Worm (Caenorhabditis elegans): ENCODE data around the gene npp-22.

npp-22 gene

ce11 chrV:11782809-11783440 is 49.7 kb upstream of the npp-22 start, which contains the start of gene F55A11.11:
Gene F55A11.11 (plus strand): TSS chrV:11783149.
- TF ChIP-seq nhr-76 (tag; optimal IDR thresholded peaks at IDR 0.05) (peak; percentile 28), aly-2 (tag; optimal IDR thresholded peaks at IDR 0.05) (no peak), dsc-1 (tag; optimal IDR thresholded peaks at IDR 0.05) (peak; percentile 68), lin-15B (tag; optimal IDR thresholded peaks at IDR 0.05) (no peak), elt-3 (tag; optimal IDR thresholded peaks at IDR 0.05) (peak in 2 of 6 experiments; percentile 3 to 54), fkh-8 (tag; optimal IDR thresholded peaks at IDR 0.05) (peak; percentile 47), ama-1 (optimal IDR thresholded peaks at IDR 0.05) (peak; percentile 3), ceh-90 (tag; optimal IDR thresholded peaks at IDR 0.05) (no peak), tbx-2 (tag; optimal IDR thresholded peaks at IDR 0.05) (peak; percentile 41), swsn-7 (tag; optimal IDR thresholded peaks at IDR 0.05) (peak; percentile 72), nhr-71 (tag; optimal IDR thresholded peaks at IDR 0.05) (peak; percentile 80), efl-3 (GFP tag; optimal IDR thresholded peaks at IDR 0.05) (peak; percentile 0), snpc-4 (tag; optimal IDR thresholded peaks at IDR 0.05) (no peak), mab-9 (GFP tag; IDR thresholded peaks at IDR 0.05) (peak; percentile 49; the same call in 1 of the 2 replicates), mef-2 (tag; optimal IDR thresholded peaks at IDR 0.05) (peak; percentile 1), hpl-2 (GFP tag; optimal IDR thresholded peaks at IDR 0.05) (no peak), F16B12.6 (tag; optimal IDR thresholded peaks at IDR 0.05) (no peak), mdl-1 (tag; optimal IDR thresholded peaks at IDR 0.05) (peak in 1 of 2 experiments; percentile 72), unc-130 (tag; optimal IDR thresholded peaks at IDR 0.05) (peak; percentile 72), zag-1 (tag; optimal IDR thresholded peaks at IDR 0.05) (no peak), mep-1 (tag; optimal IDR thresholded peaks at IDR 0.05) (peak; percentile 42), unc-62 (GFP tag; optimal IDR thresholded peaks at IDR 0.05) (no peak), fos-1 (tag; optimal IDR thresholded peaks at IDR 0.05) (peak; percentile 62), ceh-88 (GFP tag; IDR thresholded peaks at IDR 0.05) (no peak), sup-37 (GFP tag; optimal IDR thresholded peaks at IDR 0.05) (peak; percentile 23), nhr-20 (tag; optimal IDR thresholded peaks at IDR 0.05) (peak; percentile 82), aha-1 (tag; optimal IDR thresholded peaks at IDR 0.05) (no peak), pax-3 (tag; optimal IDR thresholded peaks at IDR 0.05) (peak; percentile 56), alr-1 (tag; optimal IDR thresholded peaks at IDR 0.05; ENCODE audit: borderline replicate concordance) (no peak), egl-13 (tag; optimal IDR thresholded peaks at IDR 0.05) (peak; percentile 47), nhr-47 (tag; optimal IDR thresholded peaks at IDR 0.05) (peak; percentile 81), nhr-28 (tag; optimal IDR thresholded peaks at IDR 0.05) (no peak), lin-14 (GFP tag; optimal IDR thresholded peaks at IDR 0.05) (peak; percentile 52), nhr-90 (tag; optimal IDR thresholded peaks at IDR 0.05; ENCODE audit: poor library complexity) (peak; percentile 84), ztf-4 (tag; optimal IDR thresholded peaks at IDR 0.05) (peak; percentile 61), grh-1 (GFP tag; IDR thresholded peaks at IDR 0.05) (peak; percentile 11; the same call in 1 of the 2 replicates), nhr-12 (tag; optimal IDR thresholded peaks at IDR 0.05) (peak; percentile 9), unc-98 (GFP tag; IDR thresholded peaks at IDR 0.05) (no peak), rnt-1 (tag; optimal IDR thresholded peaks at IDR 0.05) (peak; percentile 82), jun-1 (tag; optimal IDR thresholded peaks at IDR 0.05) (peak; percentile 35), ceh-8 (GFP tag; optimal IDR thresholded peaks at IDR 0.05) (no peak), ceh-82 (tag; optimal IDR thresholded peaks at IDR 0.05) (peak; percentile 47 to 67 (median 55)), vab-15 (tag; optimal IDR thresholded peaks at IDR 0.05) (peak; percentile 3), hlh-4 (tag; optimal IDR thresholded peaks at IDR 0.05) (no peak), elt-2 (tag; optimal IDR thresholded peaks at IDR 0.05) (peak; percentile 58), nhr-77 (tag; optimal IDR thresholded peaks at IDR 0.05) (peak; percentile 35), skn-1 (tag; optimal IDR thresholded peaks at IDR 0.05) (peak; percentile 79), unc-86 (tag; optimal IDR thresholded peaks at IDR 0.05) (peak; percentile 42), hlh-17 (GFP tag; optimal IDR thresholded peaks at IDR 0.05; ENCODE audit: borderline replicate concordance) (no peak), zip-4 (GFP tag; optimal IDR thresholded peaks at IDR 0.05) (peak; percentile 5), lir-3 (tag; optimal IDR thresholded peaks at IDR 0.05; ENCODE audit: poor library complexity) (peak; percentile 39), blmp-1 (tag; optimal IDR thresholded peaks at IDR 0.05) (peak; percentile 45)

Measured in whole organism, L1 larva.